Worm (Caenorhabditis elegans) whole organism, L2 larva: ENCODE results near the gene soap-1.

Experiments used
- F13H6.1 ChIP-seq: sonication (generic microtip); optimal IDR thresholded peaks from 2 replicates; lab custom pipeline; 2016; ENCODE audit warnings: missing genetic modification characterization, missing compliant biosample characterization
- blmp-1 ChIP-seq: sonication (generic microtip); optimal IDR thresholded peaks from 2 replicates; lab custom pipeline; 2017; ENCODE audit warnings: missing genetic modification characterization, mild to moderate bottlenecking, missing compliant biosample characterization, antibody characterized with exemption, moderate library complexity; ENCODE audit not compliant: insufficient read depth
- egl-27 ChIP-seq: sonication (generic microtip); optimal IDR thresholded peaks from 3 replicates; lab custom pipeline; 2017; ENCODE audit warnings: missing biosample characterization, missing genetic modification reagents, missing genetic modification characterization
- lsy-2 ChIP-seq, 2 experiments: fragments of 150-350 bp in 1 of 2; sonication (generic microtip) in 1 of 2; optimal IDR thresholded peaks; 2 replicates each; lab custom pipeline; 2014 to 2017; ENCODE audit warnings: missing biosample characterization in 2 of 2, missing genetic modification characterization in 2 of 2
- mdl-1 ChIP-seq, 2 experiments: fragments of 150-350 bp in 1 of 2; sonication (generic microtip) in 1 of 2; optimal IDR thresholded peaks; 2 replicates each; lab custom pipeline; 2017; ENCODE audit warnings: missing biosample characterization in 2 of 2, missing genetic modification characterization in 2 of 2
- nhr-237 ChIP-seq: fragments of 150-350 bp; optimal IDR thresholded peaks from 2 replicates; lab custom pipeline; 2014; ENCODE audit warnings: missing biosample characterization, missing genetic modification characterization
- nhr-77 ChIP-seq: fragments of 150-350 bp; optimal IDR thresholded peaks from 2 replicates; lab custom pipeline; 2014; ENCODE audit warnings: missing biosample characterization, missing genetic modification characterization
- sma-9 ChIP-seq, 2 experiments: fragments of 150-350 bp in 1 of 2; sonication (generic microtip) in 1 of 2; optimal IDR thresholded peaks; 2 replicates each; lab custom pipeline; 2014 to 2016; ENCODE audit warnings: missing genetic modification characterization in 2 of 2, mild to moderate bottlenecking in 1 of 2, missing biosample characterization in 1 of 2, missing compliant biosample characterization in 1 of 2, missing genetic modification reagents in 1 of 2, moderate library complexity in 1 of 2

DNA sequence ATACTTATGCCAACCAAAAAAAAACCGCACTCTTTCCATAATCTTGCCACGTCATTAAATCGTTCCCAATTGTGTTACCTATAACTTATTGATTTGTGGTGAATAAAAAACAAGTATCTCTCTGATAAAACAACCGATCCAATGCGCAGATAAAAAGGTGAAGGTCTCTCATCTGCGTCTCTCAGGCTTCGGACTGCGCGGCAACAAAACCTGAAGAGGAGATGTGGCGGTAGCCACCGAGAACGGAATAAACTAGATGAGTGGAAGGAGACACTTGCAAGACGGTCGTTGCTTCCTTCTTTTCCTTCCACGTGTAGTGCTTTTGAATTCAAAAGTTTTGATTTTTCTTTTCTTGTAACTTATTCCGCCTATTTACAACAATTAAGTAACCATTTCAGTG lies 10.2 kb upstream of the soap-1 start, which contains the start of gene fkb-3:
- TF ChIP-seq egl-27 = no peak
- no peak for TF ChIP-seq mdl-1 (tag; optimal IDR thresholded peaks at IDR 0.05; lab: Kevin White, UChicago)
- no peak for TF ChIP-seq F13H6.1
- TF ChIP-seq nhr-77 = no peak
- TF ChIP-seq nhr-237 (tag; lab: Kevin White, UChicago) = no peak
- TF ChIP-seq blmp-1 (tag; lab: Kevin White, UChicago) = no peak
- TF ChIP-seq lsy-2 (tag; optimal IDR thresholded peaks at IDR 0.05; lab: Kevin White, UChicago) = no peak
- TF ChIP-seq sma-9 (GFP tag; optimal IDR thresholded peaks at IDR 0.05; lab: Kevin White, UChicago) = no peak
- no peak for TF ChIP-seq sma-9 (tag; optimal IDR thresholded peaks at IDR 0.05; lab: Kevin White, UChicago)
